Worm (Caenorhabditis elegans): ENCODE measurements around the gene Y50D7A.13.

Y50D7A.13 gene

DNA sequence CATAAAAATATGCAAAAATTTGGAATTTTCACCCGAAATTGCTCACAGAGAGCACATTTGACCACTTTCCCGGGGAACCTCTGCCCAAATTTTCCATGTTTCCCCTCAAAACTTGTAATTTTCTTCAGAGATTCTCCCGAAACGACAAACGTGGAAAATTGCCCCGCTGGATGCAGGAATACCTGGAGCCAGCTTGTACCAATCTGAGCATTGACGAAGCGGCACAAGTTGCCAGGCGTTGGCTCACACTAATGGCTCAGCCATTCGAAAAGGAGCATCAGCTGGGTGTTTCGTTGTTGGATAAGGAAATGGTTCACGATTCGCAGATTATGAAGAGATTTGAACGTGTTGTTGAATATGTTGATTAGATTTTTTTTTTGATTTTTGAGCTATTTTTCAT lies 11.9 kb downstream of the Y50D7A.13 start:
- TF ChIP-seq gmeb-1 (tag; optimal IDR thresholded peaks at IDR 0.05) (no peak), lin-11 (tag; optimal IDR thresholded peaks at IDR 0.05) (no peak), Y55F3AM.14 (GFP tag; optimal IDR thresholded peaks at IDR 0.05) (no peak), nhr-12 (tag; optimal IDR thresholded peaks at IDR 0.05) (no peak), ama-1 (optimal IDR thresholded peaks at IDR 0.05) (no peak), mbf-1 (tag; optimal IDR thresholded peaks at IDR 0.05) (no peak), egl-27 (tag; optimal IDR thresholded peaks at IDR 0.05) (no peak), ZK546.5 (tag; optimal IDR thresholded peaks at IDR 0.05) (no peak), zag-1 (tag; optimal IDR thresholded peaks at IDR 0.05) (no peak), unc-55 (GFP tag; optimal IDR thresholded peaks at IDR 0.05) (no peak), sem-4 (tag; optimal IDR thresholded peaks at IDR 0.05) (no peak), ztf-11 (tag; optimal IDR thresholded peaks at IDR 0.05) (no peak), ceh-16 (tag; optimal IDR thresholded peaks at IDR 0.05) (no peak), skn-1 (tag; optimal IDR thresholded peaks at IDR 0.05) (no peak), elt-3 (tag; optimal IDR thresholded peaks at IDR 0.05) (no peak), lsy-2 (tag; optimal IDR thresholded peaks at IDR 0.05) (no peak), nhr-21 (tag; optimal IDR thresholded peaks at IDR 0.05) (no peak)

DNA sequence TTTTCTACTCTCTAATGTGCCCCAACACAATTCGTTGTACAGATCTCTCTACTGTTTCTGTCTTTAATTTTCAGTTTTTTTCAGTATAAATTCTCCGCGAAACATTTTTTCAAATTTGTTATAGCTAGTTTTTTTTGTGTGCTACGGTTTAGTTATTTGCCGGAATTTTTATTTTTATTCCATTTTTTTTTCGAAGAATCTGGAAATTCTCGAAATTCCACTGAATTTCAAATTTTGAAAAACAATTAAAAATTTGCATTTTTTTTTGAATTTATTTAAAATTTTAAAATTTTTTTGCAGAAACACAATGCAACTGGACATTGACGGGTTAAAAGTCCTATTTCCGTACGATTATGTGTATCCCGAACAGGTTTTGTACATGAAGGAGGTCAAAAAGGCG lies 29.6 kb downstream of the Y50D7A.13 start, which contains the start of gene xpd-1:
Gene xpd-1, plus strand, starts transcription at position 301 of the 400 bp plus-strand sequence.
- TF ChIP-seq nhr-77 (tag; optimal IDR thresholded peaks at IDR 0.05) (no peak), egl-27 (tag; optimal IDR thresholded peaks at IDR 0.05) (no peak), ceh-16 (tag; optimal IDR thresholded peaks at IDR 0.05) (no peak), Y55F3AM.14 (GFP tag; optimal IDR thresholded peaks at IDR 0.05) (no peak), unc-55 (GFP tag; optimal IDR thresholded peaks at IDR 0.05) (no peak), elt-1 (tag; optimal IDR thresholded peaks at IDR 0.05) (no peak)

DNA sequence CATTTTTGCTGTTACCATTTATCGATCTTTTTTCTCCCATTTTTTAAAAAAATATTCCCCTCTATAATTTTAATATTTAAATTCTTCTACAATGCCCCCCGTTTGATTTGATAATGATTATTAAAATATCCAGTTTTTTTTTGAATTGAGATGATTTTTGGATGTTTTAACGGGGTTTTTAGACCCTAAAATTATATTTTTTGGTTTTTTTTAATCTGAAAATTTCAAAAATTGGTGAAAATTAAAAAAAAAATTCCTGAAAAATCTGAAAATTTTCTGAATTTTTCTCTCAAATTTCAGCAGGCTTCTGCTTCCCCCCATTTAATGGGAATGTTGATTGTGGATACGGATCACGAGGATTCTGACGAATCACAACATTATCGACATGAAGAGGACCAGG lies 40.2 kb downstream of the Y50D7A.13 start, which contains the start of gene Y50D7A.3:
Gene Y50D7A.3, plus strand, starts transcription at position 301 of the 400 bp plus-strand sequence.
- TF ChIP-seq sma-3 (GFP tag; optimal IDR thresholded peaks at IDR 0.05) (no peak), mbf-1 (tag; optimal IDR thresholded peaks at IDR 0.05) (no peak), dmd-4 (tag; optimal IDR thresholded peaks at IDR 0.05) (no peak), ZK546.5 (tag; optimal IDR thresholded peaks at IDR 0.05) (no peak), nhr-11 (tag; optimal IDR thresholded peaks at IDR 0.05) (no peak), ama-1 (optimal IDR thresholded peaks at IDR 0.05) (no peak), mab-5 (tag; optimal IDR thresholded peaks at IDR 0.05) (no peak), skn-1 (tag; optimal IDR thresholded peaks at IDR 0.05) (no peak), lin-13 (GFP tag; optimal IDR thresholded peaks at IDR 0.05) (no peak), sem-4 (tag; optimal IDR thresholded peaks at IDR 0.05) (no peak), lsy-2 (tag; optimal IDR thresholded peaks at IDR 0.05) (no peak), aly-2 (tag; optimal IDR thresholded peaks at IDR 0.05) (no peak), egl-27 (tag; optimal IDR thresholded peaks at IDR 0.05) (no peak), nhr-21 (tag; optimal IDR thresholded peaks at IDR 0.05) (no peak), ztf-11 (tag; optimal IDR thresholded peaks at IDR 0.05) (no peak), R02D3.7 (tag; optimal IDR thresholded peaks at IDR 0.05) (no peak), nhr-237 (tag; optimal IDR thresholded peaks at IDR 0.05) (no peak), elt-1 (tag; optimal IDR thresholded peaks at IDR 0.05) (no peak), peb-1 (tag; optimal IDR thresholded peaks at IDR 0.05) (no peak)

DNA sequence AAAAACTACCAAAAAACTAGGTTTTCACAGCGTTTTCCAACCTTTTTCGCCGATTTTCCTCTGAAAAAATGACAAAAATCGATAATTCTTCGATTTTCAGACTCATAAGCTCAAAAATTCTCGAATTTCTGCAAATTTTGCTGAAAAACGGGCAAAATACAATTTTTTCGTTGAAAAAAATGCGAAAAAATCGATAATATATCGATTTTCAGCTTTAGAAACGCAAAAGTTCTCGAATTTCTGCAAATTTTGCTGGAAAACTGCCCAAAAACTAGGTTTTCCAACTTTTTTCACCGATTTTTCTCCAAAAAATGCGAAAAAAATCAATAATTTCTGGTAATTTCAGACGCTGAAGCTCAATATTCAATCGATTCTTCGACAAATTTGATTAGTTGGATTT lies 43.0 kb downstream of the Y50D7A.13 start:
- TF ChIP-seq ceh-82 (tag; optimal IDR thresholded peaks at IDR 0.05), result no peak
- no peak for TF ChIP-seq mab-5 (tag; optimal IDR thresholded peaks at IDR 0.05)
- TF ChIP-seq peb-1 (tag; optimal IDR thresholded peaks at IDR 0.05), result no peak
- TF ChIP-seq aly-2 (tag; optimal IDR thresholded peaks at IDR 0.05), result no peak
- no peak for TF ChIP-seq elt-1 (tag; optimal IDR thresholded peaks at IDR 0.05)
- no peak for TF ChIP-seq mbf-1 (tag; optimal IDR thresholded peaks at IDR 0.05)
- TF ChIP-seq nhr-25 (tag; optimal IDR thresholded peaks at IDR 0.05), result no peak
- TF ChIP-seq elt-3 (tag; optimal IDR thresholded peaks at IDR 0.05), result no peak
- TF ChIP-seq nhr-11 (tag; optimal IDR thresholded peaks at IDR 0.05), result no peak
- no peak for TF ChIP-seq nhr-6 (tag; optimal IDR thresholded peaks at IDR 0.05)
- no peak for TF ChIP-seq lsy-2 (tag; optimal IDR thresholded peaks at IDR 0.05)
- no peak for TF ChIP-seq snpc-4 (tag; optimal IDR thresholded peaks at IDR 0.05)
- TF ChIP-seq fos-1 (tag; optimal IDR thresholded peaks at IDR 0.05), result no peak
- TF ChIP-seq nhr-23 (tag; optimal IDR thresholded peaks at IDR 0.05), result no peak
- no peak for TF ChIP-seq lin-13 (GFP tag; optimal IDR thresholded peaks at IDR 0.05)
- TF ChIP-seq nhr-12 (tag; optimal IDR thresholded peaks at IDR 0.05), result no peak
- TF ChIP-seq nhr-10 (tag; optimal IDR thresholded peaks at IDR 0.05), result no peak
- TF ChIP-seq nhr-129 (tag; optimal IDR thresholded peaks at IDR 0.05), result no peak

All from whole organism, L2 larva.